Worm (Caenorhabditis elegans) whole organism, midembryonic: ENCODE measurements around the gene W02B12.1.

Source experiments
- ref-1 ChIP-seq: fragments of 200-800 bp; sonication (Bioruptor generic); conservative IDR thresholded peaks from 2 replicates; pipeline ENCODE4 v1.3.6; 2022; ENCODE audit warnings: missing genetic modification reagents, missing genetic modification characterization, missing compliant biosample characterization
- ztf-29 ChIP-seq: fragments of 200-800 bp; sonication (Bioruptor generic); IDR thresholded peaks from 2 replicates; pipeline ENCODE4 v1.3.6; 2022; ENCODE audit warnings: missing genetic modification reagents, missing genetic modification characterization, missing compliant biosample characterization

- no peak for TF ChIP-seq ztf-29 (GFP tag; lab: Robert Waterston, UW)
- no peak for TF ChIP-seq ref-1
Measured at ce11 chrII:11433942-11434341, 14.9 kb upstream of the W02B12.1 start, which contains the start of gene C05D12.5.
